Worm (Caenorhabditis elegans): ENCODE measurements around the gene ZC513.2.

The ZC513.2 gene

DNA sequence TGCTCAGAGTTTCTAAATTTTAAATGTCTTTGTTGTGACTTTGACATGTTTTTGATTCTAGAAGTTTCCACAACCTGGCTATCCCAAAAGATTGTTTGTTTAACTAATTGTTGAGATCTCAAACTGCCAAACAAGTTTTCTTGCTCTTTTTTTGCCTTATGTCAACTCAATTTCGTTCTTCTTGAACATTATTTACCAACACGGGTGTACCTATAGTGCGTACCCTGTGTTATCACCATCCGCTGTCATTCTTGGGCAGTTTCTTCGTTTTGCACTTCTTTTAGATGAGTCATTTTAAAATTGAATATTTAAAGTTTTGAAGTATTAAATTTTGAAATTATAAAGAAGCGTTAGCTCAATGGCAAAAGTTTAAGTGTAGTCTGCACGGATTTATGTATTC, 37.3 kb upstream of the ZC513.2 start, which contains the start of gene sptl-2:
Gene sptl-2, plus strand, starts transcription at position 280 of the 400 bp plus-strand sequence.
- no peak for TF ChIP-seq dpl-1 (GFP tag; optimal IDR thresholded peaks at IDR 0.05)
- no peak for TF ChIP-seq nhr-10 (tag; optimal IDR thresholded peaks at IDR 0.05)
- peak; percentile 23 for TF ChIP-seq dmd-6 (GFP tag; IDR thresholded peaks at IDR 0.05)
- TF ChIP-seq mep-1 (tag; optimal IDR thresholded peaks at IDR 0.05) = peak; percentile 4
- peak; percentile 15 for TF ChIP-seq dve-1 (tag; optimal IDR thresholded peaks at IDR 0.05; ENCODE audit: insufficient read depth)
- TF ChIP-seq daf-16 (GFP tag; optimal IDR thresholded peaks at IDR 0.05) = no peak
- peak; percentile 40 for TF ChIP-seq daf-16 (tag; optimal IDR thresholded peaks at IDR 0.05)
- peak; percentile 59 for TF ChIP-seq nhr-28 (tag; optimal IDR thresholded peaks at IDR 0.05)
- TF ChIP-seq daf-19 (GFP tag; conservative IDR thresholded peaks at IDR 0.05) = no peak
- peak; percentile 8 for TF ChIP-seq mes-2 (tag; optimal IDR thresholded peaks at IDR 0.05; ENCODE audit: poor library complexity, severe bottlenecking)
- peak; percentile 84 for TF ChIP-seq pqm-1 (tag; optimal IDR thresholded peaks at IDR 0.05)
- no peak for TF ChIP-seq T20F7.1 (GFP tag; optimal IDR thresholded peaks at IDR 0.05)

DNA sequence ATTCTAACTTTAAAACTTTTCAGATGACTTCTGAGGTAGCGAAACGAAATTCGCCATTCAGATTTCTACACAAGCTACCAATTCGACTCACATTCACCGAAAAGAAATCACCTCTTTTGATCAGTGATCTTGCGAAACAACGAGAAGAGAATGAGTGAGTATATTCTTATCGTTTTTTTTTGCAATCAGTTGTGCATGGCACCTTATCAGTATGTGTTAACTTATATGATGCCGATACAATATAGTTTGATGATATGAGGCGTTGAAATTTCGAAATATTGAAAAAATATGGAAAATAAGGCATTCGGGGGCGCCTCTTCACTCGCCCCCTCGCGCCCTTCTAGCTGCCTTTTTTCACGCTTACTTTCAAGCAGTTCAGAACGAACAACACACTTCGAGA, 36.3 kb upstream of the ZC513.2 start:
- TF ChIP-seq nhr-28 (tag; optimal IDR thresholded peaks at IDR 0.05) = peak; percentile 81
- no peak for TF ChIP-seq hif-1 (tag; optimal IDR thresholded peaks at IDR 0.05)
- TF ChIP-seq spr-1 (tag; optimal IDR thresholded peaks at IDR 0.05) = no peak
- TF ChIP-seq daf-16 (GFP tag; optimal IDR thresholded peaks at IDR 0.05) = no peak
- peak; percentile 39 for TF ChIP-seq daf-16 (tag; optimal IDR thresholded peaks at IDR 0.05)
- TF ChIP-seq mep-1 (tag; optimal IDR thresholded peaks at IDR 0.05) = peak; percentile 1
- peak; percentile 12 for TF ChIP-seq nhr-6 (tag; optimal IDR thresholded peaks at IDR 0.05)
- TF ChIP-seq pha-4 (GFP tag; IDR thresholded peaks at IDR 0.05) = no peak
- TF ChIP-seq pha-4 (tag; optimal IDR thresholded peaks at IDR 0.05) = no peak
- TF ChIP-seq dmd-6 (GFP tag; IDR thresholded peaks at IDR 0.05) = peak; percentile 75
- TF ChIP-seq lin-1 (GFP tag; IDR thresholded peaks at IDR 0.05) = 0 out of 2 replicates have a peak, but pooled peaks have one; percentile 17
- peak; percentile 28 for TF ChIP-seq dve-1 (tag; optimal IDR thresholded peaks at IDR 0.05; ENCODE audit: insufficient read depth)
- TF ChIP-seq lim-7 (GFP tag; IDR thresholded peaks at IDR 0.05) = no peak
- TF ChIP-seq F10B5.3 (tag; optimal IDR thresholded peaks at IDR 0.05) = no peak
- peak; percentile 65 for TF ChIP-seq hlh-11 (tag; optimal IDR thresholded peaks at IDR 0.05)
- TF ChIP-seq pqm-1 (tag; optimal IDR thresholded peaks at IDR 0.05) = peak; percentile 87
- TF ChIP-seq madf-9 (GFP tag; conservative IDR thresholded peaks at IDR 0.05) = no peak
- no peak for TF ChIP-seq fos-1 (tag; optimal IDR thresholded peaks at IDR 0.05)
- TF ChIP-seq php-3 (GFP tag; IDR thresholded peaks at IDR 0.05) = peak; percentile 61

DNA sequence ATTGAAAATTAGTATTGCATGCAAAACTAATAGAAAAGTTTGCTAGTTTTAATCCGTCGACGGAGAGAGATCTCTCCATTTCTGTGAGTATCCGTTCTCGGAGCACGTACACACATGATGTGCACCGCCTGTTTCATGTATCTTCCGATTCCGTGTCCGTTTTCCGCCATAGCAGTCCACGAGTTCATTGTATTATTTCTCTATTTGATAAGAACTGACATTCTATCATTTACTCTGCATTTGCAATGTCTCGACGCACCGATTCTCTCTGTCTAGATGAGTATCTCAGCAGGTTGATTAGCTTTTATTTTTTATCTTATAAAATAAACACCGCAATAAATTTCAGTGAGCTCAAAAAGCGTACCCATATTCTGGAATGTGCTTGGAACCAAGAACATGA, 35.3 kb upstream of the ZC513.2 start:
- TF ChIP-seq T26A8.4 (GFP tag; IDR thresholded peaks at IDR 0.05) = no peak
- no peak for TF ChIP-seq attf-4 (tag; optimal IDR thresholded peaks at IDR 0.05)
- TF ChIP-seq nhr-28 (tag; optimal IDR thresholded peaks at IDR 0.05) = peak; percentile 40
- no peak for TF ChIP-seq egl-27 (tag; optimal IDR thresholded peaks at IDR 0.05)
- TF ChIP-seq ceh-82 (tag; optimal IDR thresholded peaks at IDR 0.05) = no peak
- no peak for TF ChIP-seq zip-2 (tag; optimal IDR thresholded peaks at IDR 0.05)
- TF ChIP-seq aha-1 (tag) = no peak
- TF ChIP-seq dmd-6 (GFP tag; IDR thresholded peaks at IDR 0.05) = peak; percentile 54
- no peak for TF ChIP-seq daf-16 (GFP tag; optimal IDR thresholded peaks at IDR 0.05)
- peak; percentile 5 for TF ChIP-seq daf-16 (tag; optimal IDR thresholded peaks at IDR 0.05)
- no peak for TF ChIP-seq spr-1 (tag; optimal IDR thresholded peaks at IDR 0.05)
- no peak for TF ChIP-seq dpl-1 (GFP tag; optimal IDR thresholded peaks at IDR 0.05)
- no peak for TF ChIP-seq zfp-3 (GFP tag; conservative IDR thresholded peaks at IDR 0.05)
- TF ChIP-seq nhr-11 (tag; optimal IDR thresholded peaks at IDR 0.05) = no peak
- no peak for TF ChIP-seq skn-1 (tag; optimal IDR thresholded peaks at IDR 0.05)
- TF ChIP-seq nhr-48 (tag; optimal IDR thresholded peaks at IDR 0.05) = no peak
- TF ChIP-seq nhr-237 (tag; optimal IDR thresholded peaks at IDR 0.05) = no peak
- TF ChIP-seq pqm-1 (tag; optimal IDR thresholded peaks at IDR 0.05) = peak; percentile 37
- no peak for TF ChIP-seq nhr-42 (GFP tag; IDR thresholded peaks at IDR 0.05)
- no peak for TF ChIP-seq aly-2 (tag; optimal IDR thresholded peaks at IDR 0.05)
- no peak for TF ChIP-seq tag-97 (GFP tag; IDR thresholded peaks at IDR 0.05)
- TF ChIP-seq arid-1 (GFP tag; conservative IDR thresholded peaks at IDR 0.05) = no peak
- TF ChIP-seq hif-1 (tag; optimal IDR thresholded peaks at IDR 0.05) = no peak
- peak; percentile 17 for TF ChIP-seq hlh-11 (tag; optimal IDR thresholded peaks at IDR 0.05)
- TF ChIP-seq mxl-3 (GFP tag; optimal IDR thresholded peaks at IDR 0.05) = peak; percentile 10
- no peak for TF ChIP-seq D1046.2 (GFP tag; IDR thresholded peaks at IDR 0.05)
- no peak for TF ChIP-seq nhr-25 (tag; optimal IDR thresholded peaks at IDR 0.05; ENCODE audit: borderline replicate concordance, insufficient read depth)
- TF ChIP-seq lin-15B (tag; optimal IDR thresholded peaks at IDR 0.05) = no peak
- TF ChIP-seq ZK546.5 (tag; optimal IDR thresholded peaks at IDR 0.05) = no peak
- peak; percentile 36 for TF ChIP-seq dve-1 (tag; optimal IDR thresholded peaks at IDR 0.05; ENCODE audit: insufficient read depth)
- peak; percentile 16 for TF ChIP-seq mes-2 (tag; optimal IDR thresholded peaks at IDR 0.05; ENCODE audit: poor library complexity, severe bottlenecking)
- TF ChIP-seq ZK337.2 (GFP tag; IDR thresholded peaks at IDR 0.05) = no peak
- no peak for TF ChIP-seq T20F7.1 (GFP tag; optimal IDR thresholded peaks at IDR 0.05)
- TF ChIP-seq nhr-41 (GFP tag; IDR thresholded peaks at IDR 0.05) = no peak

All from whole organism, L4 larva.